Worm (Caenorhabditis elegans) whole organism, L4 larva: ENCODE measurements around the gene str-141.

ENCODE experiments used
- ceh-82 ChIP-seq: sonication (generic microtip); optimal IDR thresholded peaks from 2 replicates; lab custom pipeline; 2017; ENCODE audit warnings: missing biosample characterization, missing genetic modification characterization
- mxl-2 ChIP-seq: fragments of 200-800 bp; sonication (Bioruptor generic); conservative IDR thresholded peaks from 2 replicates; pipeline ENCODE4 v1.3.6; 2022; ENCODE audit warnings: missing genetic modification reagents, missing genetic modification characterization, missing compliant biosample characterization
- nhr-10 ChIP-seq: fragments of 150-350 bp; optimal IDR thresholded peaks from 2 replicates; lab custom pipeline; 2014; ENCODE audit warnings: missing biosample characterization, missing genetic modification characterization
- nhr-11 ChIP-seq: fragments of 150-350 bp; optimal IDR thresholded peaks from 2 replicates; lab custom pipeline; 2014; ENCODE audit warnings: missing biosample characterization, missing genetic modification characterization
- pqm-1 ChIP-seq: sonication (generic microtip); optimal IDR thresholded peaks from 2 replicates; lab custom pipeline; 2017; ENCODE audit warnings: missing biosample characterization, missing genetic modification characterization
- snpc-4 ChIP-seq: fragments of 150-350 bp; optimal IDR thresholded peaks from 2 replicates; lab custom pipeline; 2014; ENCODE audit warnings: missing biosample characterization, missing genetic modification characterization

DNA sequence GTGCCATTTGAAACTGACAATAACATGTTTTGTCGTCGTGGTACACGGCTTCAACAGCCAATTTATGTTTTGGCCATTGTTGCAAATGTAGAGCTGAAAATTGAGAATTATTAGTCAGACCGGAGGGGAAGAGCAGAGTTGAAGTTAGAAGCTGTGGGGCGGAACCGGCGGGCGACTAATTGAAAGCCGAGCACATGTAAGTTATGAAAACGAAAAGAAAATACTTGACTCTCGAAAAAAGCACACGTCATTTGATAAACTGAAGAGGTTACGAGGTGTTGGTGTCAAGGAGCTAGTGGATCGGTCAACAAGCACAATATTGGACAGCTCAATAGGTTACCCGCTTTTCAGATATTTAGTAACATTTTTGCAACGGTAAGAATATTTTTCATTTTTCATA, 42.5 kb upstream of the str-141 start, which contains the start of gene dop-5:
- no peak for TF ChIP-seq snpc-4
- no peak for TF ChIP-seq nhr-11 (tag; lab: Kevin White, UChicago)
- TF ChIP-seq nhr-10 = no peak
- no peak for TF ChIP-seq pqm-1 (tag; lab: Kevin White, UChicago)
- TF ChIP-seq mxl-2 (GFP tag; lab: Robert Waterston, UW) = no peak
- no peak for TF ChIP-seq ceh-82 (tag; lab: Kevin White, UChicago)
